Worm (Caenorhabditis elegans): Measurements from ENCODE around the gene malt-1.

malt-1 gene

DNA sequence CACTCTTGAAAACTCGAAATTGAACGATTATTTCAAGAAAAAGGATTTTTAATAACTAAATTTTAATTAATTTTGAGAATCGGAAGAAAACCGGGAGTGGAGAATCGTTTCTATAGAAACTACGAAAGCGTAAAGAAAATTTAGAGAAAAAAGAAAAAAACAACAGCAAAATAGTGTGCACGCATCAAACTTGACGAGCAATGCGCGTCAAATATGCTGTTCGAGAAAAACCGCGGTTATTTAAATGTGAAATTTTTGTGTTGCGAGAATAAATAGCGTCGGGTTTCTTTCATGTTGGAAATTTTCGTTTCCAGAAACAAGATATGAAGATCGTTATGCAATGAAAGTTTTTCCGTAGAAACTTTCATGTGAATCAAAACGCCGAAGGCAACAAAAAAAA lies 22.9 kb upstream of the malt-1 start (continued):
- TF ChIP-seq zip-4 (GFP tag; optimal IDR thresholded peaks at IDR 0.05) (no peak), hlh-4 (tag; optimal IDR thresholded peaks at IDR 0.05) (no peak), unc-30 (tag; optimal IDR thresholded peaks at IDR 0.05) (no peak), C04F5.9 (tag; optimal IDR thresholded peaks at IDR 0.05) (peak; percentile 56), nhr-11 (tag; optimal IDR thresholded peaks at IDR 0.05) (no peak), tlp-1 (tag; optimal IDR thresholded peaks at IDR 0.05) (no peak), lsy-2 (tag; optimal IDR thresholded peaks at IDR 0.05) (peak; percentile 71 to 84), unc-86 (tag; optimal IDR thresholded peaks at IDR 0.05) (peak; percentile 28), Y116A8C.19 (tag; optimal IDR thresholded peaks at IDR 0.05; ENCODE audit: borderline replicate concordance) (no peak), hpl-2 (GFP tag; optimal IDR thresholded peaks at IDR 0.05) (no peak), nhr-84 (tag; optimal IDR thresholded peaks at IDR 0.05) (no peak), ceh-63 (GFP tag; optimal IDR thresholded peaks at IDR 0.05) (no peak), pax-3 (tag; optimal IDR thresholded peaks at IDR 0.05) (no peak), ceh-8 (GFP tag; optimal IDR thresholded peaks at IDR 0.05) (no peak), nhr-237 (tag; optimal IDR thresholded peaks at IDR 0.05) (no peak), nhr-90 (tag; optimal IDR thresholded peaks at IDR 0.05; ENCODE audit: poor library complexity) (no peak), ztf-11 (tag; optimal IDR thresholded peaks at IDR 0.05) (no peak), ztf-4 (tag; optimal IDR thresholded peaks at IDR 0.05) (no peak), unc-62 (GFP tag; optimal IDR thresholded peaks at IDR 0.05) (no peak), sup-37 (GFP tag; optimal IDR thresholded peaks at IDR 0.05) (no peak), rnt-1 (tag; optimal IDR thresholded peaks at IDR 0.05) (peak; percentile 50), nhr-28 (tag; optimal IDR thresholded peaks at IDR 0.05) (no peak), grh-1 (GFP tag; IDR thresholded peaks at IDR 0.05) (no peak), fkh-4 (tag; optimal IDR thresholded peaks at IDR 0.05; ENCODE audit: borderline replicate concordance) (no peak), elt-2 (tag; optimal IDR thresholded peaks at IDR 0.05) (no peak), aha-1 (tag; optimal IDR thresholded peaks at IDR 0.05) (no peak), alr-1 (tag; optimal IDR thresholded peaks at IDR 0.05; ENCODE audit: borderline replicate concordance) (no peak), lin-14 (GFP tag; optimal IDR thresholded peaks at IDR 0.05) (peak; percentile 7), efl-1 (optimal IDR thresholded peaks at IDR 0.05) (peak; percentile 79 to 95), efl-1 (GFP tag; optimal IDR thresholded peaks at IDR 0.05 in 1 of 2) (peak; percentile 95 to 99), nhr-71 (tag; optimal IDR thresholded peaks at IDR 0.05) (peak; percentile 66), C34B4.2 (tag; optimal IDR thresholded peaks at IDR 0.05) (no peak), tbx-2 (tag; optimal IDR thresholded peaks at IDR 0.05) (peak; percentile 55), C16A3.4 (tag; optimal IDR thresholded peaks at IDR 0.05) (peak; percentile 42), snu-23 (GFP tag; optimal IDR thresholded peaks at IDR 0.05) (peak; percentile 63), fkh-10 (GFP tag; optimal IDR thresholded peaks at IDR 0.05) (peak; percentile 2), ceh-82 (tag; optimal IDR thresholded peaks at IDR 0.05) (peak; percentile 17 to 60 (median 21)), unc-130 (tag; optimal IDR thresholded peaks at IDR 0.05) (peak; percentile 39), lir-3 (tag; optimal IDR thresholded peaks at IDR 0.05; ENCODE audit: poor library complexity) (no peak), ceh-90 (tag; optimal IDR thresholded peaks at IDR 0.05) (no peak), lin-35 (GFP tag; optimal IDR thresholded peaks at IDR 0.05) (peak; percentile 93 to 97), sox-4 (tag; optimal IDR thresholded peaks at IDR 0.05) (no peak), nhr-19 (GFP tag; conservative IDR thresholded peaks at IDR 0.05) (peak; percentile 46), efl-3 (GFP tag; optimal IDR thresholded peaks at IDR 0.05) (no peak), pqm-1 (tag; optimal IDR thresholded peaks at IDR 0.05) (no peak), fkh-8 (tag; optimal IDR thresholded peaks at IDR 0.05) (no peak), egl-13 (tag; optimal IDR thresholded peaks at IDR 0.05) (no peak), dpl-1 (GFP tag; optimal IDR thresholded peaks at IDR 0.05) (peak; percentile 90 to 95 (median 94)), mab-9 (GFP tag; IDR thresholded peaks at IDR 0.05) (no peak), mdl-1 (tag; optimal IDR thresholded peaks at IDR 0.05) (peak in 1 of 2 experiments; percentile 11), isw-1 (GFP tag; IDR thresholded peaks at IDR 0.05) (peak; percentile 52), skn-1 (tag; optimal IDR thresholded peaks at IDR 0.05) (peak; percentile 53), irx-1 (tag; optimal IDR thresholded peaks at IDR 0.05) (no peak)

Measured in whole organism, L1 larva.